Fruit fly (Drosophila melanogaster): Measurements from ENCODE around the gene CG5217.

CG5217 gene

dm6 chr3R:19286488-19286887, 38.6 kb upstream of the CG5217 start (continued):
- TF ChIP-seq abd-A (tag; optimal IDR thresholded peaks at IDR 0.05), result no peak
- TF ChIP-seq B-H1 (GFP tag; IDR thresholded peaks at IDR 0.05), result no peak
- TF ChIP-seq Hmr (GFP tag; optimal IDR thresholded peaks at IDR 0.05), result no peak
- no peak for TF ChIP-seq gsb (GFP tag; IDR thresholded peaks at IDR 0.05)
- no peak for TF ChIP-seq grn (GFP tag; optimal IDR thresholded peaks at IDR 0.05)
- TF ChIP-seq cad (GFP tag; optimal IDR thresholded peaks at IDR 0.05), result no peak
- no peak for TF ChIP-seq ssp (GFP tag; IDR thresholded peaks at IDR 0.05)
- no peak for TF ChIP-seq CG12104 (GFP tag; optimal IDR thresholded peaks at IDR 0.05)
- no peak for TF ChIP-seq lilli (GFP tag; optimal IDR thresholded peaks at IDR 0.05)
- TF ChIP-seq az2 (GFP tag; optimal IDR thresholded peaks at IDR 0.05), result no peak
- TF ChIP-seq gt (GFP tag; IDR thresholded peaks at IDR 0.05), result no peak
- no peak for TF ChIP-seq CG4707 (GFP tag; optimal IDR thresholded peaks at IDR 0.05)
- no peak for TF ChIP-seq Dbx (GFP tag; IDR thresholded peaks at IDR 0.05)
- no peak for TF ChIP-seq CG15696 (tag; optimal IDR thresholded peaks at IDR 0.05)
- no peak for TF ChIP-seq stwl (tag; optimal IDR thresholded peaks at IDR 0.05)
- TF ChIP-seq CG16813 (GFP tag; IDR thresholded peaks at IDR 0.05; ENCODE audit: partially characterized antibody), result no peak
- peak; percentile 25 for TF ChIP-seq nmo (GFP tag; optimal IDR thresholded peaks at IDR 0.05)
- TF ChIP-seq Spps (tag; optimal IDR thresholded peaks at IDR 0.05), result peak; percentile 3
- TF ChIP-seq CG4360 (GFP tag; IDR thresholded peaks at IDR 0.05), result no peak
- peak; percentile 24 for TF ChIP-seq unpg (GFP tag; optimal IDR thresholded peaks at IDR 0.05)
- no peak for TF ChIP-seq pita (GFP tag; optimal IDR thresholded peaks at IDR 0.05)
- no peak for TF ChIP-seq grau (tag; optimal IDR thresholded peaks at IDR 0.05)
- no peak for TF ChIP-seq otp (GFP tag; IDR thresholded peaks at IDR 0.05)
- TF ChIP-seq fd64A (GFP tag; optimal IDR thresholded peaks at IDR 0.05), result no peak
- no peak for TF ChIP-seq bcd (GFP tag; optimal IDR thresholded peaks at IDR 0.05)
- TF ChIP-seq NFAT (GFP tag; IDR thresholded peaks at IDR 0.05), result no peak
- TF ChIP-seq nau (GFP tag; optimal IDR thresholded peaks at IDR 0.05), result no peak
- no peak for TF ChIP-seq tx (GFP tag; optimal IDR thresholded peaks at IDR 0.05)
- TF ChIP-seq dmrt99B (tag; optimal IDR thresholded peaks at IDR 0.05), result no peak
- TF ChIP-seq cas (GFP tag; IDR thresholded peaks at IDR 0.05), result no peak
- TF ChIP-seq CG2116 (GFP tag; optimal IDR thresholded peaks at IDR 0.05), result no peak
- peak; percentile 48 for TF ChIP-seq Sox102F (GFP tag; optimal IDR thresholded peaks at IDR 0.05)
- TF ChIP-seq aop (GFP tag; IDR thresholded peaks at IDR 0.05), result no peak
- no peak for TF ChIP-seq CG6683 (GFP tag; optimal IDR thresholded peaks at IDR 0.05)
- no peak for TF ChIP-seq pho (GFP tag; optimal IDR thresholded peaks at IDR 0.05)
- TF ChIP-seq CG17612 (GFP tag; IDR thresholded peaks at IDR 0.05), result no peak
- TF ChIP-seq Hsf (GFP tag; optimal IDR thresholded peaks at IDR 0.05), result no peak
- no peak for TF ChIP-seq CG17802 (tag; optimal IDR thresholded peaks at IDR 0.05)
- no peak for TF ChIP-seq CG10431 (GFP tag; optimal IDR thresholded peaks at IDR 0.05)
- TF ChIP-seq bigmax (GFP tag; optimal IDR thresholded peaks at IDR 0.05), result no peak
- no peak for TF ChIP-seq H15 (GFP tag; IDR thresholded peaks at IDR 0.05)
- no peak for TF ChIP-seq PHDP (tag; optimal IDR thresholded peaks at IDR 0.05)
- TF ChIP-seq ab (GFP tag; optimal IDR thresholded peaks at IDR 0.05), result no peak
- no peak for TF ChIP-seq gcm2 (GFP tag; optimal IDR thresholded peaks at IDR 0.05)
- no peak for TF ChIP-seq klu (GFP tag; IDR thresholded peaks at IDR 0.05)
- TF ChIP-seq YL-1 (GFP tag; optimal IDR thresholded peaks at IDR 0.05), result no peak
- no peak for TF ChIP-seq Jarid2 (GFP tag; optimal IDR thresholded peaks at IDR 0.05)
- no peak for TF ChIP-seq Sry-δ (GFP tag; optimal IDR thresholded peaks at IDR 0.05)
- no peak for TF ChIP-seq CG32532 (GFP tag; IDR thresholded peaks at IDR 0.05)
- TF ChIP-seq sim (GFP tag; IDR thresholded peaks at IDR 0.05), result no peak
- no peak for TF ChIP-seq CG14050 (GFP tag; IDR thresholded peaks at IDR 0.05)
- no peak for TF ChIP-seq Sin3A (optimal IDR thresholded peaks at IDR 0.05)
- TF ChIP-seq bsh (GFP tag; optimal IDR thresholded peaks at IDR 0.05), result peak; percentile 44 to 50

Measured in whole organism, embryonic.